Fruit fly (Drosophila melanogaster) whole organism, embryonic: ENCODE data around the gene mat.
A peak's percentile ranks its signal among the peaks of the same experiment; 100 is the strongest.

Experiments used
- Atf6 ChIP-seq: fragments of 200-800 bp; sonication (Bioruptor generic); IDR thresholded peaks from 2 replicates; pipeline ENCODE4 v1.3.6; 2022; ENCODE audit warnings: missing biosample characterization, missing genetic modification characterization
- Awh ChIP-seq: fragments of 200-800 bp; sonication (Bioruptor generic); IDR thresholded peaks from 2 replicates; pipeline ENCODE4, ENCODE4 v1.3.6; 2022; ENCODE audit warnings: missing biosample characterization, missing genetic modification characterization
- B-H1 ChIP-seq: fragments of 200-800 bp; sonication (Bioruptor generic); IDR thresholded peaks from 3 replicates; pipeline ENCODE4 v1.3.6; 2022; ENCODE audit warnings: missing biosample characterization, missing genetic modification characterization
- CG10209 ChIP-seq: fragments of 200-800 bp; sonication (Bioruptor generic); optimal IDR thresholded peaks from 3 replicates; lab custom pipeline; 2017; ENCODE audit warnings: missing biosample characterization, mild to moderate bottlenecking, missing genetic modification characterization, missing genetic modification reagents
- CG10431 ChIP-seq: fragments of 200-800 bp; sonication (Bioruptor generic); optimal IDR thresholded peaks from 3 replicates; lab custom pipeline; 2018; ENCODE audit warnings: missing biosample characterization, mild to moderate bottlenecking, missing genetic modification characterization
- CG10565 ChIP-seq: fragments of 200-800 bp; sonication (Bioruptor generic); optimal IDR thresholded peaks from 3 replicates; lab custom pipeline; 2016; ENCODE audit warnings: missing biosample characterization, mild to moderate bottlenecking, missing genetic modification characterization
- CG11398 ChIP-seq: fragments of 200-800 bp; sonication (Bioruptor generic); optimal IDR thresholded peaks from 2 replicates; lab custom pipeline; 2016; ENCODE audit warnings: missing biosample characterization, missing genetic modification characterization
- CG12104 ChIP-seq: fragments of 200-800 bp; sonication (Bioruptor generic); optimal IDR thresholded peaks from 3 replicates; lab custom pipeline; 2016; ENCODE audit warnings: missing biosample characterization, missing genetic modification characterization
- CG12659 ChIP-seq: fragments of 200-800 bp; sonication (Bioruptor generic); optimal IDR thresholded peaks from 3 replicates; lab custom pipeline; 2017; ENCODE audit warnings: mild to moderate bottlenecking, missing biosample characterization, missing genetic modification reagents, missing genetic modification characterization
- CG14050 ChIP-seq: fragments of 200-800 bp; sonication (Bioruptor generic); IDR thresholded peaks from 3 replicates; pipeline ENCODE4 v1.3.6; 2022; ENCODE audit warnings: missing biosample characterization, missing genetic modification characterization
- CG15269 ChIP-seq: fragments of 200-800 bp; sonication (Bioruptor generic); optimal IDR thresholded peaks from 2 replicates; lab custom pipeline; 2018; ENCODE audit warnings: missing biosample characterization, mild to moderate bottlenecking, missing genetic modification characterization, moderate library complexity
- CG1832 ChIP-seq: fragments of 200-800 bp; sonication (Bioruptor generic); optimal IDR thresholded peaks from 2 replicates; lab custom pipeline; 2017; ENCODE audit warnings: missing biosample characterization, mild to moderate bottlenecking, missing genetic modification characterization, inconsistent platforms
- CG3065 ChIP-seq: fragments of 200-800 bp; sonication (Bioruptor generic); optimal IDR thresholded peaks from 2 replicates; lab custom pipeline; 2016; ENCODE audit warnings: missing biosample characterization, missing genetic modification characterization
- CG34376 ChIP-seq: fragments of 200-800 bp; sonication (Bioruptor generic); optimal IDR thresholded peaks from 2 replicates; lab custom pipeline; 2018; ENCODE audit warnings: missing biosample characterization, mild to moderate bottlenecking, missing genetic modification characterization
- CG3726 ChIP-seq: fragments of 200-800 bp; sonication (Bioruptor generic); IDR thresholded peaks from 3 replicates; pipeline ENCODE4, ENCODE4 v1.3.6; 2022; ENCODE audit warnings: missing biosample characterization, missing genetic modification characterization
- CG42726 ChIP-seq: fragments of 200-800 bp; sonication (Bioruptor generic); IDR thresholded peaks from 2 replicates; pipeline ENCODE4 v1.3.6; 2022; ENCODE audit warnings: missing biosample characterization, missing genetic modification characterization; ENCODE audit not compliant: partially characterized antibody
- CG6854 ChIP-seq: fragments of 200-800 bp; sonication (Bioruptor generic); optimal IDR thresholded peaks from 3 replicates; lab custom pipeline; 2017; ENCODE audit warnings: missing biosample characterization, mild to moderate bottlenecking, missing genetic modification characterization
- CG7556 ChIP-seq: fragments of 200-800 bp; sonication (Bioruptor generic); optimal IDR thresholded peaks from 2 replicates; lab custom pipeline; 2017; ENCODE audit warnings: missing biosample characterization, mild to moderate bottlenecking, missing genetic modification characterization
- CG7745 ChIP-seq: fragments of 200-800 bp; sonication (Bioruptor generic); optimal IDR thresholded peaks from 2 replicates; lab custom pipeline; 2018; ENCODE audit warnings: missing biosample characterization, mild to moderate bottlenecking, missing genetic modification characterization, moderate library complexity
- CG8089 ChIP-seq: fragments of 200-800 bp; sonication (Bioruptor generic); optimal IDR thresholded peaks from 3 replicates; lab custom pipeline; 2016; ENCODE audit warnings: missing biosample characterization, missing genetic modification characterization
- CG8765 ChIP-seq: fragments of 200-800 bp; sonication (Bioruptor generic); IDR thresholded peaks from 2 replicates; pipeline ENCODE4 v1.3.6; 2022; ENCODE audit warnings: missing biosample characterization, missing genetic modification characterization
- CG9932 ChIP-seq: fragments of 200-800 bp; sonication (Bioruptor generic); IDR thresholded peaks from 2 replicates; pipeline ENCODE4 v1.3.6; 2022; ENCODE audit warnings: missing biosample characterization, missing genetic modification characterization
- Dad ChIP-seq: fragments of 200-800 bp; sonication (Bioruptor generic); optimal IDR thresholded peaks from 3 replicates; lab custom pipeline; 2016; ENCODE audit warnings: missing biosample characterization, missing genetic modification characterization
- Dip2 ChIP-seq: fragments of 200-800 bp; sonication (Bioruptor generic); IDR thresholded peaks from 2 replicates; pipeline ENCODE4 v1.3.6; 2022; ENCODE audit warnings: missing biosample characterization, missing genetic modification characterization
- E2f2 ChIP-seq: fragments of 200-800 bp; sonication (Bioruptor generic); IDR thresholded peaks from 2 replicates; pipeline ENCODE4 v1.3.6; 2022; ENCODE audit warnings: missing biosample characterization, missing genetic modification characterization
- Fer3 ChIP-seq: fragments of 200-800 bp; sonication (Bioruptor generic); optimal IDR thresholded peaks from 2 replicates; lab custom pipeline; 2018; ENCODE audit warnings: missing biosample characterization, mild to moderate bottlenecking, missing genetic modification characterization, moderate library complexity
- Hr78 ChIP-seq, 2 experiments: fragments of 200-800 bp in 1 of 2; fragments of >200 bp in 1 of 2; sonication (Bioruptor generic) in 1 of 2; optimal IDR thresholded peaks; 2 replicates each; lab custom pipeline; 2017 to 2019; ENCODE audit warnings: missing biosample characterization in 2 of 2, missing genetic modification characterization in 2 of 2, mild to moderate bottlenecking in 1 of 2, moderate library complexity in 1 of 2
- NK7.1 ChIP-seq: fragments of 200-800 bp; sonication (Bioruptor generic); optimal IDR thresholded peaks from 3 replicates; lab custom pipeline; 2016; ENCODE audit warnings: missing biosample characterization, missing genetic modification characterization
- Nf-YA ChIP-seq: fragments of 200-800 bp; sonication (Bioruptor generic); IDR thresholded peaks from 2 replicates; pipeline ENCODE4 v1.3.6; 2022; ENCODE audit warnings: missing biosample characterization, missing genetic modification characterization
- Opbp ChIP-seq: fragments of 200-800 bp; sonication (Bioruptor generic); IDR thresholded peaks from 3 replicates; pipeline ENCODE4 v1.3.6; 2022; ENCODE audit warnings: missing biosample characterization, missing genetic modification characterization; ENCODE audit not compliant: partially characterized antibody
- Ravus ChIP-seq: fragments of 200-800 bp; sonication (Bioruptor generic); IDR thresholded peaks from 2 replicates; pipeline ENCODE4 v1.3.6; 2022; ENCODE audit warnings: missing biosample characterization, missing genetic modification characterization
- Spps ChIP-seq: fragments of 200-800 bp; sonication (Bioruptor generic); optimal IDR thresholded peaks from 2 replicates; lab custom pipeline; 2018; ENCODE audit warnings: missing biosample characterization, mild to moderate bottlenecking, missing genetic modification characterization
- Stat92E ChIP-seq, 3 experiments: fragments of >200 bp in 2 of 3; fragments of 200-800 bp in 1 of 3; sonication (Bioruptor generic) in 1 of 3; optimal IDR thresholded peaks; 2 replicates each; lab custom pipeline; 2017 to 2019; ENCODE audit warnings: missing biosample characterization in 3 of 3, missing genetic modification characterization in 3 of 3, mild to moderate bottlenecking in 1 of 3, moderate library complexity in 1 of 3
- Tbp ChIP-seq: fragments of >200 bp; optimal IDR thresholded peaks from 2 replicates; lab custom pipeline; 2018; ENCODE audit warnings: missing biosample characterization, missing genetic modification characterization
- Xbp1 ChIP-seq: fragments of 200-800 bp; sonication (Bioruptor generic); optimal IDR thresholded peaks from 3 replicates; lab custom pipeline; 2016; ENCODE audit warnings: missing biosample characterization, mild to moderate bottlenecking, missing genetic modification characterization
- abd-A ChIP-seq: fragments of 200-800 bp; sonication (Bioruptor generic); optimal IDR thresholded peaks from 3 replicates; lab custom pipeline; 2019; ENCODE audit warnings: missing biosample characterization, mild to moderate bottlenecking, missing genetic modification characterization, moderate library complexity
- ac ChIP-seq: fragments of 200-800 bp; sonication (Bioruptor generic); optimal IDR thresholded peaks from 3 replicates; lab custom pipeline; 2017; ENCODE audit warnings: missing biosample characterization, mild to moderate bottlenecking, missing genetic modification characterization
- chinmo ChIP-seq: fragments of 200-800 bp; sonication (Bioruptor generic); IDR thresholded peaks from 4 replicates; pipeline ENCODE4 v1.3.6; 2022; ENCODE audit warnings: missing biosample characterization, missing genetic modification characterization; ENCODE audit not compliant: partially characterized antibody
- dan ChIP-seq: fragments of 200-800 bp; sonication (Bioruptor generic); IDR thresholded peaks from 2 replicates; pipeline ENCODE4 v1.3.6; 2022; ENCODE audit warnings: missing biosample characterization, missing genetic modification characterization
- dpn ChIP-seq, 2 experiments: fragments of 200-800 bp; sonication (Bioruptor generic); optimal IDR thresholded peaks; 3 replicates each; lab custom pipeline; 2016; ENCODE audit warnings: missing biosample characterization in 2 of 2, missing genetic modification characterization in 2 of 2
- gsb ChIP-seq: fragments of 200-800 bp; sonication (Bioruptor generic); IDR thresholded peaks from 2 replicates; pipeline ENCODE4 v1.3.6; 2022; ENCODE audit warnings: missing biosample characterization, missing genetic modification characterization
- hbn ChIP-seq: fragments of 200-800 bp; sonication (Bioruptor generic); IDR thresholded peaks from 2 replicates; pipeline ENCODE4 v1.3.6; 2022; ENCODE audit warnings: missing biosample characterization, missing genetic modification characterization; ENCODE audit not compliant: partially characterized antibody
- jumu ChIP-seq: fragments of 200-800 bp; sonication (Bioruptor generic); optimal IDR thresholded peaks from 3 replicates; lab custom pipeline; 2016; ENCODE audit warnings: missing biosample characterization, missing genetic modification characterization
- org-1 ChIP-seq: fragments of 200-800 bp; sonication (Bioruptor generic); optimal IDR thresholded peaks from 2 replicates; lab custom pipeline; 2017; ENCODE audit warnings: missing biosample characterization, missing genetic modification characterization
- ro ChIP-seq: fragments of 200-800 bp; sonication (Bioruptor generic); IDR thresholded peaks from 2 replicates; pipeline ENCODE4 v1.3.6; 2022; ENCODE audit warnings: missing biosample characterization, missing genetic modification characterization
- sc ChIP-seq, 3 experiments: fragments of >200 bp in 2 of 3; fragments of 200-800 bp in 1 of 3; sonication (Bioruptor generic) in 1 of 3; optimal IDR thresholded peaks; 2 replicates in 2 of 3; 3 replicates in 1 of 3; lab custom pipeline; 2017; ENCODE audit warnings: mild to moderate bottlenecking in 1 of 3, missing biosample characterization in 1 of 3, missing genetic modification characterization in 1 of 3, missing genetic modification reagents in 1 of 3
- stc ChIP-seq: fragments of 200-800 bp; sonication (Bioruptor generic); IDR thresholded peaks from 2 replicates; pipeline ENCODE4 v1.3.6; 2022; ENCODE audit warnings: missing biosample characterization, missing genetic modification characterization
- toy ChIP-seq: fragments of 200-800 bp; sonication (Bioruptor generic); IDR thresholded peaks from 2 replicates; pipeline ENCODE4 v1.3.6; 2022; ENCODE audit warnings: missing biosample characterization, missing genetic modification characterization
- trem ChIP-seq: fragments of 200-800 bp; optimal IDR thresholded peaks from 3 replicates; lab custom pipeline; 2019; ENCODE audit warnings: missing biosample characterization, mild to moderate bottlenecking, missing genetic modification characterization, moderate library complexity
- vfl ChIP-seq: fragments of 200-800 bp; sonication (Bioruptor generic); optimal IDR thresholded peaks from 2 replicates; lab custom pipeline; 2016; ENCODE audit warnings: missing biosample characterization, missing genetic modification characterization
- wek ChIP-seq: fragments of 200-800 bp; sonication (Bioruptor generic); optimal IDR thresholded peaks from 3 replicates; lab custom pipeline; 2018; ENCODE audit warnings: missing biosample characterization, mild to moderate bottlenecking, missing genetic modification characterization, moderate library complexity

mat gene

dm6 chr3L:917225-917624 is 14.5 kb downstream of the mat start (continued):
- TF ChIP-seq E2f2 (GFP tag; lab: Robert Waterston, UW) (no peak), sc (optimal IDR thresholded peaks at IDR 0.05; lab: Kevin White, UChicago) (no peak), sc (GFP tag; optimal IDR thresholded peaks at IDR 0.05; lab: Kevin White, UChicago) (no peak), Spps (tag; lab: Kevin White, UChicago) (no peak), CG8765 (GFP tag; lab: Robert Waterston, UW) (no peak), trem (tag; lab: Kevin White, UChicago) (no peak), Xbp1 (GFP tag; lab: Kevin White, UChicago) (no peak), CG1832 (no peak), CG7556 (peak; percentile 37), Hr78 (GFP tag; optimal IDR thresholded peaks at IDR 0.05; lab: Kevin White, UChicago) (no peak), Nf-YA (GFP tag; lab: Robert Waterston, UW) (no peak), Tbp (GFP tag; lab: Kevin White, UChicago) (no peak), CG12104 (no peak), ro (GFP tag; lab: Robert Waterston, UW) (no peak), dan (GFP tag; lab: Robert Waterston, UW) (no peak), Fer3 (tag; lab: Kevin White, UChicago) (peak; percentile 59), CG7745 (tag; lab: Kevin White, UChicago) (no peak), CG9932 (GFP tag; lab: Robert Waterston, UW) (peak; percentile 45; the same call in 1 of the 2 replicates), abd-A (tag; lab: Kevin White, UChicago) (peak; percentile 60), CG42726 (GFP tag; lab: Robert Waterston, UW) (no peak), NK7.1 (GFP tag; lab: Kevin White, UChicago) (no peak), org-1 (GFP tag; lab: Kevin White, UChicago) (no peak), CG10209 (GFP tag; lab: Kevin White, UChicago) (no peak), CG15269 (peak; percentile 52), CG3726 (GFP tag; lab: Robert Waterston, UW) (no peak), Stat92E (GFP tag; optimal IDR thresholded peaks at IDR 0.05; lab: Kevin White, UChicago) (no peak), CG10565 (GFP tag; lab: Kevin White, UChicago) (no peak), CG11398 (GFP tag; lab: Kevin White, UChicago) (no peak), Atf6 (GFP tag; lab: Robert Waterston, UW) (no peak), dpn (GFP tag; optimal IDR thresholded peaks at IDR 0.05; lab: Kevin White, UChicago) (peak in 1 of 2 experiments; percentile 3), Awh (GFP tag; lab: Robert Waterston, UW) (no peak), vfl (GFP tag; lab: Kevin White, UChicago) (no peak), CG6854 (no peak), Opbp (GFP tag; lab: Robert Waterston, UW) (no peak), CG3065 (GFP tag; lab: Kevin White, UChicago) (no peak), Dad (GFP tag; lab: Kevin White, UChicago) (no peak), CG10431 (no peak), CG12659 (GFP tag; lab: Kevin White, UChicago) (no peak), ac (GFP tag; lab: Kevin White, UChicago) (no peak), toy (GFP tag; lab: Robert Waterston, UW) (no peak), Ravus (GFP tag; lab: Robert Waterston, UW) (no peak), CG14050 (GFP tag; lab: Robert Waterston, UW) (no peak), gsb (GFP tag; lab: Robert Waterston, UW) (no peak), stc (GFP tag; lab: Robert Waterston, UW) (0 out of 2 replicates have a peak, but pooled peaks have one; percentile 23), hbn (no peak), chinmo (no peak), wek (no peak), CG8089 (GFP tag; lab: Kevin White, UChicago) (no peak), jumu (GFP tag; lab: Kevin White, UChicago) (no peak), B-H1 (GFP tag; lab: Robert Waterston, UW) (no peak), Dip2 (GFP tag; lab: Robert Waterston, UW) (no peak), CG34376 (GFP tag; lab: Kevin White, UChicago) (no peak)
